Fruit fly (Drosophila melanogaster) whole organism, embryonic: ENCODE measurements around the gene lin-28.
A peak's percentile ranks its signal among the peaks of the same experiment; 100 is the strongest.

Source experiments
- Adf1 ChIP-seq: fragments of 200-800 bp; sonication (Bioruptor generic); IDR thresholded peaks from 2 replicates; pipeline ENCODE4 v1.3.6; 2022; ENCODE audit warnings: missing biosample characterization, missing genetic modification characterization
- Asciz ChIP-seq: fragments of 200-800 bp; sonication (Bioruptor generic); optimal IDR thresholded peaks from 2 replicates; lab custom pipeline; 2017; ENCODE audit warnings: missing biosample characterization, mild to moderate bottlenecking, missing genetic modification characterization, missing genetic modification reagents
- Atf6 ChIP-seq: fragments of 200-800 bp; sonication (Bioruptor generic); IDR thresholded peaks from 2 replicates; pipeline ENCODE4 v1.3.6; 2022; ENCODE audit warnings: missing biosample characterization, missing genetic modification characterization
- Blimp-1 ChIP-seq: fragments of 200-800 bp; sonication (Bioruptor generic); optimal IDR thresholded peaks from 3 replicates; lab custom pipeline; 2018; ENCODE audit warnings: missing biosample characterization, missing genetic modification characterization, mild to moderate bottlenecking, moderate library complexity, missing genetic modification reagents
- CG14050 ChIP-seq: fragments of 200-800 bp; sonication (Bioruptor generic); IDR thresholded peaks from 3 replicates; pipeline ENCODE4 v1.3.6; 2022; ENCODE audit warnings: missing biosample characterization, missing genetic modification characterization
- CG14860 ChIP-seq: fragments of 200-800 bp; sonication (Bioruptor generic); IDR thresholded peaks from 3 replicates; pipeline ENCODE4 v1.3.6; 2022; ENCODE audit warnings: missing biosample characterization, missing genetic modification characterization; ENCODE audit not compliant: partially characterized antibody
- CG15479 ChIP-seq: fragments of 200-800 bp; sonication (Bioruptor generic); optimal IDR thresholded peaks from 3 replicates; lab custom pipeline; 2019; ENCODE audit warnings: missing biosample characterization, mild to moderate bottlenecking, missing genetic modification characterization, moderate library complexity
- CG16779 ChIP-seq: fragments of 200-800 bp; sonication (Bioruptor generic); IDR thresholded peaks from 2 replicates; pipeline ENCODE4 v1.3.6; 2022; ENCODE audit warnings: missing biosample characterization, missing genetic modification characterization
- CG18011 ChIP-seq: fragments of 200-800 bp; sonication (Bioruptor generic); optimal IDR thresholded peaks from 2 replicates; lab custom pipeline; 2017; ENCODE audit warnings: missing biosample characterization, missing genetic modification characterization, mild to moderate bottlenecking, moderate library complexity, missing genotype
- CG2202 ChIP-seq: fragments of 200-800 bp; sonication (Bioruptor generic); optimal IDR thresholded peaks from 2 replicates; lab custom pipeline; 2018; ENCODE audit warnings: missing biosample characterization, mild to moderate bottlenecking, missing genetic modification characterization
- CG33557 ChIP-seq: fragments of 200-800 bp; sonication (Bioruptor generic); optimal IDR thresholded peaks from 2 replicates; lab custom pipeline; 2019; ENCODE audit warnings: missing biosample characterization, mild to moderate bottlenecking, missing genetic modification characterization, moderate library complexity
- CG4328 ChIP-seq: fragments of 200-800 bp; sonication (Bioruptor generic); optimal IDR thresholded peaks from 3 replicates; lab custom pipeline; 2017; ENCODE audit warnings: missing biosample characterization, missing genetic modification reagents, missing genetic modification characterization
- CG4360 ChIP-seq: fragments of 200-800 bp; sonication (Bioruptor generic); IDR thresholded peaks from 2 replicates; pipeline ENCODE4 v1.3.6; 2022; ENCODE audit warnings: missing biosample characterization, missing genetic modification characterization
- CG7271 ChIP-seq: fragments of 200-800 bp; sonication (Bioruptor generic); optimal IDR thresholded peaks from 2 replicates; lab custom pipeline; 2018; ENCODE audit warnings: missing biosample characterization, mild to moderate bottlenecking, missing genetic modification characterization, moderate library complexity
- CG8359 ChIP-seq: fragments of 200-800 bp; sonication (Bioruptor generic); optimal IDR thresholded peaks from 2 replicates; lab custom pipeline; 2017; ENCODE audit warnings: missing biosample characterization, mild to moderate bottlenecking, missing genetic modification characterization, borderline replicate concordance
- D ChIP-seq, 2 experiments: fragments of 200-800 bp in 1 of 2; fragments of >200 bp in 1 of 2; sonication (Bioruptor generic) in 1 of 2; optimal IDR thresholded peaks; 2 replicates in 1 of 2; 3 replicates in 1 of 2; lab custom pipeline; 2017; ENCODE audit warnings: mild to moderate bottlenecking in 1 of 2, missing biosample characterization in 1 of 2, missing genetic modification characterization in 1 of 2, missing genetic modification reagents in 1 of 2
- Deaf1 ChIP-seq: fragments of 200-800 bp; optimal IDR thresholded peaks from 3 replicates; lab custom pipeline; 2019; ENCODE audit warnings: missing biosample characterization, mild to moderate bottlenecking, missing genetic modification characterization, moderate library complexity
- Dip3 ChIP-seq: fragments of 200-800 bp; sonication (Bioruptor generic); optimal IDR thresholded peaks from 3 replicates; lab custom pipeline; 2016; ENCODE audit warnings: missing biosample characterization, missing genetic modification characterization
- E2f2 ChIP-seq: fragments of 200-800 bp; sonication (Bioruptor generic); IDR thresholded peaks from 2 replicates; pipeline ENCODE4 v1.3.6; 2022; ENCODE audit warnings: missing biosample characterization, missing genetic modification characterization
- Fer1 ChIP-seq: fragments of 200-800 bp; sonication (Bioruptor generic); optimal IDR thresholded peaks from 2 replicates; lab custom pipeline; 2017; ENCODE audit warnings: missing biosample characterization, mild to moderate bottlenecking, missing genetic modification characterization
- H2.0 ChIP-seq: fragments of 200-800 bp; sonication (Bioruptor generic); IDR thresholded peaks from 2 replicates; pipeline ENCODE4 v1.3.6; 2022; ENCODE audit warnings: missing biosample characterization, missing genetic modification characterization
- HmgD ChIP-seq: fragments of 200-800 bp; sonication (Bioruptor generic); optimal IDR thresholded peaks from 3 replicates; lab custom pipeline; 2016; ENCODE audit warnings: missing biosample characterization, missing genetic modification characterization
- MBD-R2 ChIP-seq: fragments of 200-800 bp; sonication (Bioruptor generic); IDR thresholded peaks from 2 replicates; pipeline ENCODE4 v1.3.6; 2022; ENCODE audit warnings: missing biosample characterization, missing genetic modification characterization
- Ptx1 ChIP-seq: fragments of 200-800 bp; sonication (Bioruptor generic); IDR thresholded peaks from 2 replicates; pipeline ENCODE4 v1.3.6; 2022; ENCODE audit warnings: missing biosample characterization, missing genetic modification characterization
- Six4 ChIP-seq: fragments of 200-800 bp; sonication (Bioruptor generic); optimal IDR thresholded peaks from 2 replicates; lab custom pipeline; 2016; ENCODE audit warnings: missing biosample characterization, missing genetic modification characterization
- Sox102F ChIP-seq: fragments of 200-800 bp; sonication (Bioruptor generic); optimal IDR thresholded peaks from 2 replicates; lab custom pipeline; 2018; ENCODE audit warnings: missing biosample characterization, mild to moderate bottlenecking, missing genetic modification characterization, moderate library complexity
- Spps ChIP-seq: fragments of 200-800 bp; sonication (Bioruptor generic); optimal IDR thresholded peaks from 2 replicates; lab custom pipeline; 2018; ENCODE audit warnings: missing biosample characterization, mild to moderate bottlenecking, missing genetic modification characterization
- Trl ChIP-seq, 3 experiments: fragments of >200 bp in 2 of 3; fragments of 200-800 bp in 1 of 3; sonication (Bioruptor generic) in 1 of 3; optimal IDR thresholded peaks; 2 replicates in 1 of 3; 3 replicates in 2 of 3; lab custom pipeline; 2016 to 2017; ENCODE audit warnings: missing biosample characterization in 1 of 3, missing genetic modification characterization in 1 of 3
- ara ChIP-seq: fragments of 200-800 bp; sonication (Bioruptor generic); IDR thresholded peaks from 2 replicates; pipeline ENCODE4 v1.3.6; 2022; ENCODE audit warnings: missing biosample characterization, missing genetic modification characterization
- bsh ChIP-seq, 2 experiments: fragments of 200-800 bp; sonication (Bioruptor generic); optimal IDR thresholded peaks; 2 replicates each; lab custom pipeline; 2017 to 2018; ENCODE audit warnings: mild to moderate bottlenecking in 2 of 2, missing biosample characterization in 2 of 2, missing genetic modification characterization in 2 of 2, moderate library complexity in 1 of 2
- cad ChIP-seq: fragments of >200 bp; optimal IDR thresholded peaks from 2 replicates; lab custom pipeline; 2017; ENCODE audit warnings: missing biosample characterization, missing genetic modification characterization
- cg ChIP-seq: fragments of 200-800 bp; sonication (Bioruptor generic); optimal IDR thresholded peaks from 3 replicates; lab custom pipeline; 2019; ENCODE audit warnings: missing biosample characterization, mild to moderate bottlenecking, missing genetic modification characterization, moderate library complexity
- chinmo ChIP-seq: fragments of 200-800 bp; sonication (Bioruptor generic); IDR thresholded peaks from 4 replicates; pipeline ENCODE4 v1.3.6; 2022; ENCODE audit warnings: missing biosample characterization, missing genetic modification characterization; ENCODE audit not compliant: partially characterized antibody
- kni ChIP-seq: fragments of 200-800 bp; sonication (Bioruptor generic); optimal IDR thresholded peaks from 3 replicates; lab custom pipeline; 2017; ENCODE audit warnings: mild to moderate bottlenecking, missing biosample characterization, missing genetic modification reagents, missing genetic modification characterization
- lbe ChIP-seq: fragments of 200-800 bp; sonication (Bioruptor generic); optimal IDR thresholded peaks from 2 replicates; lab custom pipeline; 2016; ENCODE audit warnings: missing biosample characterization, mild to moderate bottlenecking, missing genetic modification characterization
- slbo ChIP-seq: fragments of 200-800 bp; sonication (Bioruptor generic); IDR thresholded peaks from 2 replicates; pipeline ENCODE4 v1.3.6; 2022; ENCODE audit warnings: missing biosample characterization, missing genetic modification characterization
- slou ChIP-seq: fragments of 200-800 bp; sonication (Bioruptor generic); optimal IDR thresholded peaks from 3 replicates; lab custom pipeline; 2016; ENCODE audit warnings: missing biosample characterization, missing genetic modification characterization
- sqz ChIP-seq: fragments of 200-800 bp; sonication (Bioruptor generic); optimal IDR thresholded peaks from 3 replicates; lab custom pipeline; 2018; ENCODE audit warnings: missing biosample characterization, mild to moderate bottlenecking, missing genetic modification characterization
- tll ChIP-seq, 2 experiments: fragments of 200-800 bp in 1 of 2; fragments of >200 bp in 1 of 2; sonication (Bioruptor generic) in 1 of 2; optimal IDR thresholded peaks; 2 replicates each; lab custom pipeline; 2017 to 2019; ENCODE audit warnings: missing biosample characterization in 2 of 2, missing genetic modification characterization in 2 of 2, mild to moderate bottlenecking in 1 of 2, moderate library complexity in 1 of 2
- trh ChIP-seq: fragments of 200-800 bp; sonication (Bioruptor generic); optimal IDR thresholded peaks from 2 replicates; lab custom pipeline; 2016; ENCODE audit warnings: missing biosample characterization, missing genetic modification characterization
- vfl ChIP-seq: fragments of 200-800 bp; sonication (Bioruptor generic); optimal IDR thresholded peaks from 2 replicates; lab custom pipeline; 2016; ENCODE audit warnings: missing biosample characterization, missing genetic modification characterization
- vvl ChIP-seq: fragments of 200-800 bp; sonication (Bioruptor generic); IDR thresholded peaks from 2 replicates; pipeline ENCODE4 v1.3.6; 2022; ENCODE audit warnings: missing biosample characterization, missing genetic modification characterization
- zfh2 ChIP-seq: fragments of 200-800 bp; sonication (Bioruptor generic); optimal IDR thresholded peaks from 2 replicates; lab custom pipeline; 2016; ENCODE audit warnings: missing biosample characterization, missing genetic modification characterization

lin-28 gene

dm6 chr3L:5623296-5623695, 31.2 kb upstream of the lin-28 start:
- TF ChIP-seq Ptx1 (GFP tag; lab: Robert Waterston, UW) (no peak), cad (GFP tag; lab: Kevin White, UChicago) (peak; percentile 88), tll (GFP tag; optimal IDR thresholded peaks at IDR 0.05; lab: Kevin White, UChicago) (peak in 1 of 2 experiments; percentile 55), CG15479 (GFP tag; lab: Kevin White, UChicago) (peak; percentile 85), CG14860 (no peak), CG7271 (tag; lab: Kevin White, UChicago) (peak; percentile 19), Six4 (GFP tag; lab: Kevin White, UChicago) (no peak)
- TF ChIP-seq, all 482 proteins: peak for 4

DNA sequence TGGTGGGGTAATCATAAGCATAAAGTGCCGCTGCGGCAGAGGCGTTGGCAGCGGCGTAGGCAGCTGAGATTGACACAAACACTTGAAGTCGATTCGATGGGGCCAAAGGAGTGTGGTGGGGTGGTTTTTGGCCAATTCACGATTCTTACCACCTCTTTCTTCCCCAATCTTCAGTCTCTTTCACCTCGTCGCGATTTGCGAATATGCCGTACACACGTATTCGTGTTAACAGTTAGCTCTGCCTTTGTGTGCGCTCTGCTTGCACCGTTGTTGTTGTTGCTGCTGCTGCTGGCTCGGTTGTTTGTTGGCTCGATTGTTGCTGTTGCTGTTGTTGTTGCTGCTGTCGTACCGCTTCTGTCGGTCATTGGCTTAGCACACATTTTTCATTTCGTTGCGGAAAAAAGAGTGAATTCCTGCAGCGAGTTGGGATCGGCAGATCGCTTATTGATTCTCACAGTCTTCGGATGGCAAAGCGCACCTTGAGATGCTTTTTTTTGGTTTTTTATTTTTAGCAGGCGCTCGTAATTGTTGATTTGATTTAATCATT, 29.3 kb upstream of the lin-28 start:
- TF ChIP-seq chinmo (GFP tag; lab: Robert Waterston, UW) (0 out of 4 replicates have a peak, but pooled peaks have one; percentile 9), CG4360 (GFP tag; lab: Robert Waterston, UW) (peak; percentile 94), vfl (GFP tag; lab: Kevin White, UChicago) (no peak), D (optimal IDR thresholded peaks at IDR 0.05; lab: Kevin White, UChicago) (peak; percentile 35), D (GFP tag; optimal IDR thresholded peaks at IDR 0.05; lab: Kevin White, UChicago) (no peak)

dm6 chr3L:5626465-5626864, 28.0 kb upstream of the lin-28 start:
- TF ChIP-seq Dip3 (GFP tag; lab: Kevin White, UChicago) (peak; percentile 13), Sox102F (GFP tag; lab: Kevin White, UChicago) (no peak), CG16779 (GFP tag; lab: Robert Waterston, UW) (no peak), MBD-R2 (GFP tag; lab: Robert Waterston, UW) (no peak), Blimp-1 (GFP tag; lab: Kevin White, UChicago) (peak; percentile 26)
- TF ChIP-seq, all 482 proteins: peak for 2

DNA sequence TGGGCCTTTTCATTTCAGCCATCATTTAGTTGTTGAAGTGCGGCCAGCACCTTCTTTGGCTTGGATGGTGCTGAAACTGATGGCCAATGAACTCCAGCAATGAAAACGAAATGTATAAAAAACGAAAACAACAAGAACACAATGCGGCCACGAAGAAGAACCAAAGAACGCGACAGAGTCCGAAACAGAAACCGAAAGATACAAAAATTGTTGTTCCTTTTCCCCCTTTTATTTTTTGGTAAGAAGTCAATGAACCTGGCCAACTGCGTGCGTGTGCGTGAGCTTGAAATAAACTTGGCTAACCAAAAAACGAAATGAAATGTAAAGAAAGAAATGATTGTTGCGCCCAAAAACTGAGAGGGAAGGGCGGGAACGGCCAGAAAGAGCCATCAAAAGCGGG, 26.7 kb upstream of the lin-28 start:
- TF ChIP-seq CG18011 (GFP tag; lab: Kevin White, UChicago) (no peak), vvl (peak; percentile 41; the same call in 1 of the 2 replicates), Asciz (GFP tag; lab: Kevin White, UChicago) (no peak), sqz (GFP tag; lab: Kevin White, UChicago) (peak; percentile 42), slou (GFP tag; lab: Kevin White, UChicago) (no peak), cg (peak; percentile 33), lbe (peak; percentile 30), HmgD (GFP tag; lab: Kevin White, UChicago) (no peak), Deaf1 (tag; lab: Kevin White, UChicago) (peak; percentile 19), bsh (GFP tag; optimal IDR thresholded peaks at IDR 0.05; lab: Kevin White, UChicago) (peak in 1 of 2 experiments; percentile 30), CG2202 (peak; percentile 7), trh (GFP tag; lab: Kevin White, UChicago) (no peak), Adf1 (GFP tag; lab: Robert Waterston, UW) (no peak), chinmo (GFP tag; lab: Robert Waterston, UW) (no peak), CG4328 (GFP tag; lab: Kevin White, UChicago) (no peak), kni (GFP tag; lab: Kevin White, UChicago) (peak; percentile 89), CG8359 (GFP tag; lab: Kevin White, UChicago) (no peak), Ptx1 (GFP tag; lab: Robert Waterston, UW) (no peak), CG14050 (GFP tag; lab: Robert Waterston, UW) (no peak), ara (GFP tag; lab: Robert Waterston, UW) (no peak), H2.0 (GFP tag; lab: Robert Waterston, UW) (no peak), zfh2 (no peak), E2f2 (GFP tag; lab: Robert Waterston, UW) (no peak), Spps (tag; lab: Kevin White, UChicago) (peak; percentile 34), Atf6 (GFP tag; lab: Robert Waterston, UW) (no peak), Fer1 (no peak), Trl (optimal IDR thresholded peaks at IDR 0.05; lab: Kevin White, UChicago) (no peak), Trl (GFP tag; optimal IDR thresholded peaks at IDR 0.05; lab: Kevin White, UChicago) (no peak), slbo (no peak), CG33557 (peak; percentile 88), Blimp-1 (GFP tag; lab: Kevin White, UChicago) (peak; percentile 100)
